Worm (Caenorhabditis elegans) whole organism, young adult: ENCODE data around the gene str-102.

Experiments used
- F52B5.7 ChIP-seq: sonication (generic microtip); optimal IDR thresholded peaks from 2 replicates; lab custom pipeline; 2016; ENCODE audit warnings: mild to moderate bottlenecking, missing genetic modification characterization, missing compliant biosample characterization
- T26A5.8 ChIP-seq: sonication (generic microtip); optimal IDR thresholded peaks from 2 replicates; lab custom pipeline; 2016; ENCODE audit warnings: missing genetic modification characterization, missing compliant biosample characterization
- ztf-6 ChIP-seq: fragments of 200-800 bp; sonication (Bioruptor generic); IDR thresholded peaks from 2 replicates; pipeline ENCODE4 v1.3.6; 2022; ENCODE audit warnings: missing genetic modification reagents, missing genetic modification characterization, missing compliant biosample characterization

DNA sequence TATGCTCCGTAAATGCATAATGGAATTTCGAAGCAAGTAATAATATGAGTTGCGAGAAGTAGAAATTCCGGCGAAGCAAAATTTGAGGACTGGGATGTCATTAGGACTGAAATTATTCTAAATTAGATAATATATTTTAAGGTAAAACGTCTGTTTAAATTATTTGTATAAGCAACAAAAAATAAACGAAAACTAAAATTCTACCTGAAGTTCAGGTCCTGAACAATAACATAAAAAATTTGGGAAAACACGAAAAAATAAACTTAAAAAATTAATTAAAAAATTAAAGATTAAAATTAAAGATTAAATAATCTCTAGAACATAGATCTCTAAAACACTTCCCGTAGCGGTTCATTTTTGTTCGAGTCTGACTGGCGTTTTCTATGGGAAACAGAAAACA, 5.0 kb upstream of the str-102 start, which contains the start of gene srh-251:
- TF ChIP-seq ztf-6 (GFP tag; lab: Robert Waterston, UW) (no peak), T26A5.8 (tag; lab: Kevin White, UChicago) (no peak), F52B5.7 (tag; lab: Kevin White, UChicago) (no peak)
